Fruit fly (Drosophila melanogaster): ENCODE measurements around the gene Bdp1.

DNA sequence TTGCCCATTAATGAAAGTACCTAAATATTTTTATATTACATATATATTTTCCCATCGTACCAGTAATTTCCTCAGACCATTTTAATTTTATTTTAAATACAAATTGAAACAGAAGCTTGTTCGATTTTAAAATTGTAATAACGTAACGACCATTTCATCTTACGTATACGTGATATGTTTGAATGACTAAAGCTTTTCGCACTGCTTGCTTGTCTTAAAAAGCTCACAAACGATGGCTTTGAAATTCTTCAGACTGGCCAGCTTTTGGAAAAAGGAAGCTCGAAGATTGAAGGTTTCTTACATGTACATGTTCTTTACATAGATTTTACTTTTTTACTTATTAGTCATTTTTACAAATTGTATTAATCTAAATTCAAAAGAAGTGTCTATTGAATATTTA lies 41.0 kb downstream of the Bdp1 start:
- TF ChIP-seq Hr78 (GFP tag; optimal IDR thresholded peaks at IDR 0.05) (no peak), fru (GFP tag; optimal IDR thresholded peaks at IDR 0.05) (no peak), usp (GFP tag; optimal IDR thresholded peaks at IDR 0.05) (no peak)
